Fruit fly (Drosophila melanogaster): ENCODE data around the gene CG14551.

CG14551 gene

dm6 chr3R:26104302-26105140 lies 41.7 kb upstream of the CG14551 start (continued):
- TF ChIP-seq ci (GFP tag; IDR thresholded peaks at IDR 0.05) (no peak), NfI (GFP tag; optimal IDR thresholded peaks at IDR 0.05) (no peak), yki (optimal IDR thresholded peaks at IDR 0.05) (no peak), CG2889 (GFP tag; IDR thresholded peaks at IDR 0.05) (no peak), lbe (GFP tag; optimal IDR thresholded peaks at IDR 0.05) (peak; percentile 47), fd102C (GFP tag; optimal IDR thresholded peaks at IDR 0.05) (no peak), dati (GFP tag; IDR thresholded peaks at IDR 0.05) (no peak), al (GFP tag; IDR thresholded peaks at IDR 0.05) (0 out of 2 replicates have a peak, but pooled peaks have one; percentile 23), CG2712 (tag; optimal IDR thresholded peaks at IDR 0.05) (peak; percentile 14), CG11504 (tag; optimal IDR thresholded peaks at IDR 0.05) (peak; percentile 32), Med (GFP tag) (peak; percentile 80), Gsc (GFP tag; IDR thresholded peaks at IDR 0.05) (no peak), CG4424 (GFP tag; optimal IDR thresholded peaks at IDR 0.05) (no peak), chm (GFP tag; IDR thresholded peaks at IDR 0.05) (no peak), lilli (GFP tag; optimal IDR thresholded peaks at IDR 0.05) (peak; percentile 49), Ssrp (tag; optimal IDR thresholded peaks at IDR 0.05) (no peak), E2f2 (GFP tag; IDR thresholded peaks at IDR 0.05) (no peak), Dll (GFP tag; IDR thresholded peaks at IDR 0.05; ENCODE audit: partially characterized antibody) (no peak), Mad (GFP tag; optimal IDR thresholded peaks at IDR 0.05) (no peak), unpg (GFP tag; optimal IDR thresholded peaks at IDR 0.05) (peak; percentile 29), fd64A (GFP tag; optimal IDR thresholded peaks at IDR 0.05) (no peak), CG13775 (GFP tag; optimal IDR thresholded peaks at IDR 0.05) (peak; percentile 5), Dbx (GFP tag; IDR thresholded peaks at IDR 0.05) (no peak), CG11093 (GFP tag; IDR thresholded peaks at IDR 0.05) (no peak), CG2202 (tag; optimal IDR thresholded peaks at IDR 0.05) (peak; percentile 26), tin (GFP tag; optimal IDR thresholded peaks at IDR 0.05) (no peak), CG15073 (GFP tag; optimal IDR thresholded peaks at IDR 0.05) (no peak), CG14710 (tag; optimal IDR thresholded peaks at IDR 0.05) (no peak), CG18262 (tag; optimal IDR thresholded peaks at IDR 0.05) (peak; percentile 13), sc (optimal IDR thresholded peaks at IDR 0.05) (no peak), sc (GFP tag; optimal IDR thresholded peaks at IDR 0.05) (no peak), HLH3B (GFP tag; IDR thresholded peaks at IDR 0.05) (no peak), Rx (GFP tag; IDR thresholded peaks at IDR 0.05) (no peak), CG7271 (tag; optimal IDR thresholded peaks at IDR 0.05) (no peak), CG1233 (GFP tag; optimal IDR thresholded peaks at IDR 0.05) (peak; percentile 28), CG4404 (GFP tag; IDR thresholded peaks at IDR 0.05) (no peak), CG6689 (GFP tag; IDR thresholded peaks at IDR 0.05) (no peak), br (optimal IDR thresholded peaks at IDR 0.05) (no peak), HmgD (GFP tag; optimal IDR thresholded peaks at IDR 0.05) (no peak), D19B (GFP tag; optimal IDR thresholded peaks at IDR 0.05) (peak; percentile 51), zen (tag; optimal IDR thresholded peaks at IDR 0.05) (no peak), CG6175 (GFP tag; IDR thresholded peaks at IDR 0.05) (no peak), sens-2 (GFP tag; IDR thresholded peaks at IDR 0.05) (no peak), CG9727 (GFP tag; optimal IDR thresholded peaks at IDR 0.05) (peak; percentile 40), Blimp-1 (GFP tag; optimal IDR thresholded peaks at IDR 0.05) (peak; percentile 31), Deaf1 (tag; optimal IDR thresholded peaks at IDR 0.05) (peak; percentile 44), CG12219 (GFP tag; optimal IDR thresholded peaks at IDR 0.05) (no peak), crp (GFP tag; optimal IDR thresholded peaks at IDR 0.05) (no peak), CG1647 (GFP tag; optimal IDR thresholded peaks at IDR 0.05) (no peak), CG9817 (tag; optimal IDR thresholded peaks at IDR 0.05) (peak; percentile 32), CrebB (tag; optimal IDR thresholded peaks at IDR 0.05) (no peak)

All from whole organism, embryonic.